Worm (Caenorhabditis elegans) whole organism, L1 larva: ENCODE measurements around the gene tbx-40.
"Not testable (repeated sequence)": the region's sequence is repeated elsewhere in the genome, so short reads cannot be mapped to it uniquely, and the experiment has no call there.

ENCODE experiments used
- C34B4.2 ChIP-seq: sonication (generic microtip); optimal IDR thresholded peaks from 2 replicates; lab custom pipeline; 2017; ENCODE audit warnings: mild to moderate bottlenecking, missing genetic modification characterization, missing compliant biosample characterization
- aly-2 ChIP-seq: fragments of 150-350 bp; optimal IDR thresholded peaks from 2 replicates; lab custom pipeline; 2014; ENCODE audit warnings: missing biosample characterization, missing genetic modification characterization
- ama-1 ChIP-seq: fragments of 150-350 bp; optimal IDR thresholded peaks from 2 replicates; lab custom pipeline; 2014
- dpl-1 ChIP-seq, 3 experiments: fragments of 150-350 bp in 2 of 3; sonication (generic microtip) in 1 of 3; optimal IDR thresholded peaks; 2 replicates each; lab custom pipeline; 2014 to 2017; ENCODE audit warnings: missing biosample characterization in 3 of 3, missing genetic modification characterization in 3 of 3, missing genetic modification reagents in 3 of 3
- efl-1 ChIP-seq, 4 experiments: fragments of 150-350 bp; optimal IDR thresholded peaks in 3 of 4; peaks in 1 of 4; 1 replicate in 1 of 4; 2 replicates in 3 of 4; lab custom pipeline; 2014; ENCODE audit warnings: missing biosample characterization in 2 of 4, missing genetic modification characterization in 2 of 4, missing genetic modification reagents in 2 of 4
- egl-27 ChIP-seq, 2 experiments: fragments of 150-350 bp in 1 of 2; sonication (generic microtip); optimal IDR thresholded peaks; 3 replicates each; lab custom pipeline; 2017 to 2018; ENCODE audit warnings: missing biosample characterization in 2 of 2, missing genetic modification characterization in 2 of 2, missing genetic modification reagents in 2 of 2
- nhr-237 ChIP-seq: fragments of 150-350 bp; optimal IDR thresholded peaks from 2 replicates; lab custom pipeline; 2014; ENCODE audit warnings: missing biosample characterization, missing genetic modification characterization
- nhr-28 ChIP-seq: fragments of 150-350 bp; optimal IDR thresholded peaks from 2 replicates; lab custom pipeline; 2014; ENCODE audit warnings: missing biosample characterization, missing genetic modification characterization
- nhr-47 ChIP-seq: sonication (generic microtip); optimal IDR thresholded peaks from 2 replicates; lab custom pipeline; 2016; ENCODE audit warnings: mild to moderate bottlenecking, missing genetic modification characterization, moderate library complexity, missing compliant biosample characterization
- nhr-84 ChIP-seq: sonication (generic microtip); optimal IDR thresholded peaks from 2 replicates; lab custom pipeline; 2017; ENCODE audit warnings: missing biosample characterization, missing genetic modification characterization
- pqm-1 ChIP-seq: sonication (generic microtip); optimal IDR thresholded peaks from 3 replicates; lab custom pipeline; 2017; ENCODE audit warnings: missing biosample characterization, missing genetic modification characterization
- rnt-1 ChIP-seq: sonication (generic microtip); optimal IDR thresholded peaks from 2 replicates; lab custom pipeline; 2016; ENCODE audit warnings: mild to moderate bottlenecking, missing genetic modification characterization, moderate library complexity, missing compliant biosample characterization
- unc-62 ChIP-seq: fragments of 150-350 bp; optimal IDR thresholded peaks from 2 replicates; lab custom pipeline; 2014; ENCODE audit warnings: missing biosample characterization, missing genetic modification reagents, missing genetic modification characterization

DNA sequence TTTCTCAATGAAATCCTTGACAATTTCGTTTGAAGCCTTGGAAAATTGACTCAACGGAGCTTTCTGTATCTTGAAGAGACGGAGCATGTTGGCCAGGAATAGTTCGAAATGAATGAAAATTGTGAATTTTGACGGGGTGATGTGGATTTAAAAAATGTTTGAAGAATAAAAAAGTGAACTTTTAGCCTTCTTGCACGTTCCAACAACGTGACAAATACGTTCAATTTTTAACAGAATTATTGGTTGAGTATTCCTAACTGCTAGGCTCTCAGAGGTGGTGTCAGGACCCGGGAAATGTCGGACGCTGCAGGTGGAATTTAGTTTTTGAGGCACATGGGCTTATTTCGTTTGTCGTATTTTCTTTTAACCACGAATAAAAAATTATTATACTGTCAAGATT lies 16.4 kb downstream of the tbx-40 start, which contains the start of gene Y73F8A.12:
- not testable (repeated sequence) for TF ChIP-seq nhr-237 (tag; lab: Kevin White, UChicago); efl-1 (optimal IDR thresholded peaks at IDR 0.05; lab: Kevin White, UChicago); efl-1 (GFP tag; optimal IDR thresholded peaks at IDR 0.05 in 1 of 2; lab: Kevin White, UChicago); ama-1 (lab: Kevin White, UChicago); nhr-84 (tag; lab: Kevin White, UChicago); nhr-47 (tag; lab: Kevin White, UChicago); nhr-28; C34B4.2 (tag; lab: Kevin White, UChicago); dpl-1 (GFP tag; optimal IDR thresholded peaks at IDR 0.05; lab: Kevin White, UChicago); unc-62; aly-2 (tag; lab: Kevin White, UChicago); egl-27 (tag; optimal IDR thresholded peaks at IDR 0.05; lab: Kevin White, UChicago); rnt-1 (tag; lab: Kevin White, UChicago); pqm-1 (tag; lab: Kevin White, UChicago)
